Worm (Caenorhabditis elegans) whole organism, L1 larva: ENCODE results near the gene Y32F6B.1.

ENCODE experiments used
- ceh-88 ChIP-seq: fragments of 200-800 bp; sonication (Bioruptor generic); IDR thresholded peaks from 2 replicates; pipeline ENCODE4 v1.3.6; 2022; ENCODE audit warnings: missing genetic modification characterization, missing compliant biosample characterization
- fkh-4 ChIP-seq: sonication (generic microtip); optimal IDR thresholded peaks from 2 replicates; lab custom pipeline; 2016; ENCODE audit warnings: missing compliant biosample characterization, missing genetic modification characterization, borderline replicate concordance
- hpl-2 ChIP-seq: fragments of 150-350 bp; optimal IDR thresholded peaks from 2 replicates; lab custom pipeline; 2014; ENCODE audit warnings: missing biosample characterization, missing genetic modification reagents, missing genetic modification characterization
- lin-35 ChIP-seq, 2 experiments: fragments of 150-350 bp; optimal IDR thresholded peaks; 2 replicates each; lab custom pipeline; 2014; ENCODE audit warnings: missing biosample characterization in 2 of 2, missing genetic modification characterization in 2 of 2, missing genetic modification reagents in 2 of 2
- nhr-84 ChIP-seq: sonication (generic microtip); optimal IDR thresholded peaks from 2 replicates; lab custom pipeline; 2017; ENCODE audit warnings: missing biosample characterization, missing genetic modification characterization
- unc-62 ChIP-seq: fragments of 150-350 bp; optimal IDR thresholded peaks from 2 replicates; lab custom pipeline; 2014; ENCODE audit warnings: missing biosample characterization, missing genetic modification reagents, missing genetic modification characterization

ce11 chrV:10468709-10469108, 15.8 kb downstream of the Y32F6B.1 start:
- TF ChIP-seq fkh-4 (tag; lab: Kevin White, UChicago) (no peak), ceh-88 (GFP tag; lab: Robert Waterston, UW) (no peak), hpl-2 (GFP tag; lab: Kevin White, UChicago) (no peak), lin-35 (GFP tag; optimal IDR thresholded peaks at IDR 0.05; lab: Kevin White, UChicago) (no peak), nhr-84 (no peak), unc-62 (GFP tag; lab: Kevin White, UChicago) (no peak)
